Fruit fly (Drosophila melanogaster) S2 (cell line): Measurements from ENCODE around the gene CG33310.

Experiments used
- CG8478 ChIP-seq: fragments of >200 bp; optimal IDR thresholded peaks from 2 replicates; lab custom pipeline; 2018
- CTCF ChIP-seq, 2 experiments: fragments of >200 bp; optimal IDR thresholded peaks; 2 replicates each; lab custom pipeline; 2018

DNA sequence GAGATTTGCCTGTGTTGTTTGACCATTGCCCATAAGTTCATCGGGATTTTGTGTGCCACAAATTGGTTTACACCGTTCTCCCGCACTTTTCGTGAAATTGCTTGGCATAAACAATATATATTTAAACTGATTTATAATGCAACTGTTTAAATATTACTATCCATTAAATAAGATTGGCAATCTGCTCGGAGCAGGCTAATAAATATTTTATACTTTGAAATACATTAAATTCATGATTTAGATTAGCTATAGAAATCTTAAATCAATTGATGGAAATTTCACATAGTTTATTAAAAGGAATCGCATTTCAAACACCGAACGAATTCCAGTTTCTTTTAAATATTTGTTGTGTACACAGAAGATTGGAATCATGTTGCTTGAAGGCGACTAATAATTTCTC lies 39.5 kb downstream of the CG33310 start:
- no peak for TF ChIP-seq CTCF (optimal IDR thresholded peaks at IDR 0.05; lab: Kevin White, UChicago)
- TF ChIP-seq CG8478 (lab: Kevin White, UChicago): no peak
